Fruit fly (Drosophila melanogaster) whole organism, pupa: Measurements from ENCODE around the gene Mkp.

Source experiments
- CG10348 ChIP-seq: fragments of 200-800 bp; sonication (Bioruptor generic); IDR thresholded peaks from 2 replicates; pipeline ENCODE4 v1.3.6; 2022; ENCODE audit warnings: missing biosample characterization, missing genetic modification characterization
- CG12605 ChIP-seq: fragments of 200-800 bp; sonication (Bioruptor generic); IDR thresholded peaks from 2 replicates; pipeline ENCODE4 v1.3.6; 2022; ENCODE audit warnings: missing biosample characterization, missing genetic modification characterization
- CG13204 ChIP-seq: fragments of 200-800 bp; sonication (Bioruptor generic); optimal IDR thresholded peaks from 2 replicates; lab custom pipeline; 2018; ENCODE audit warnings: missing biosample characterization, mild to moderate bottlenecking, missing genetic modification characterization, moderate library complexity
- CG14655 ChIP-seq: fragments of 200-800 bp; sonication (Bioruptor generic); optimal IDR thresholded peaks from 3 replicates; lab custom pipeline; 2017; ENCODE audit warnings: mild to moderate bottlenecking, missing biosample characterization, missing genetic modification reagents, missing genetic modification characterization
- CG15710 ChIP-seq: fragments of 200-800 bp; sonication (Bioruptor generic); optimal IDR thresholded peaks from 2 replicates; lab custom pipeline; 2018; ENCODE audit warnings: missing biosample characterization, mild to moderate bottlenecking, missing genetic modification characterization, moderate library complexity
- CG17806 ChIP-seq: fragments of 200-800 bp; sonication (Bioruptor generic); optimal IDR thresholded peaks from 2 replicates; lab custom pipeline; 2018; ENCODE audit warnings: missing biosample characterization, mild to moderate bottlenecking, missing genetic modification characterization, moderate library complexity
- CG32121 ChIP-seq: fragments of 200-800 bp; sonication (Bioruptor generic); IDR thresholded peaks from 2 replicates; pipeline ENCODE4 v1.3.6; 2022; ENCODE audit warnings: missing biosample characterization, missing genetic modification characterization
- CG34367 ChIP-seq: fragments of 200-800 bp; sonication (Bioruptor generic); optimal IDR thresholded peaks from 2 replicates; lab custom pipeline; 2018; ENCODE audit warnings: missing biosample characterization, mild to moderate bottlenecking, missing genetic modification characterization
- CG4496 ChIP-seq: fragments of 200-800 bp; sonication (Bioruptor generic); IDR thresholded peaks from 3 replicates; pipeline ENCODE4 v1.3.6; 2022; ENCODE audit warnings: missing biosample characterization, missing genetic modification characterization
- CG8159 ChIP-seq: fragments of 200-800 bp; sonication (Bioruptor generic); optimal IDR thresholded peaks from 3 replicates; lab custom pipeline; 2018; ENCODE audit warnings: missing biosample characterization, mild to moderate bottlenecking, missing genetic modification characterization, moderate library complexity
- CG8301 ChIP-seq: fragments of 200-800 bp; sonication (Bioruptor generic); optimal IDR thresholded peaks from 2 replicates; lab custom pipeline; 2018; ENCODE audit warnings: missing biosample characterization, mild to moderate bottlenecking, missing genetic modification characterization
- CG9948 ChIP-seq: fragments of 200-800 bp; sonication (Bioruptor generic); optimal IDR thresholded peaks from 2 replicates; lab custom pipeline; 2018; ENCODE audit warnings: missing biosample characterization, mild to moderate bottlenecking, missing genetic modification characterization, moderate library complexity
- D1 ChIP-seq: fragments of 200-800 bp; sonication (Bioruptor generic); optimal IDR thresholded peaks from 2 replicates; lab custom pipeline; 2018; ENCODE audit warnings: missing biosample characterization, mild to moderate bottlenecking, missing genetic modification characterization, moderate library complexity
- EcR ChIP-seq: fragments of 200-800 bp; sonication (Bioruptor generic); optimal IDR thresholded peaks from 3 replicates; lab custom pipeline; 2019; ENCODE audit warnings: missing biosample characterization, missing genetic modification characterization, mild to moderate bottlenecking, moderate library complexity, missing genetic modification reagents
- Ets98B ChIP-seq: fragments of 200-800 bp; sonication (Bioruptor generic); IDR thresholded peaks from 2 replicates; pipeline ENCODE4 v1.3.6; 2022; ENCODE audit warnings: missing biosample characterization, missing genetic modification characterization
- Pif1A ChIP-seq: fragments of 200-800 bp; sonication (Bioruptor generic); optimal IDR thresholded peaks from 3 replicates; lab custom pipeline; 2016; ENCODE audit warnings: missing biosample characterization, missing genetic modification characterization
- Pif1B ChIP-seq: fragments of 200-800 bp; sonication (Bioruptor generic); optimal IDR thresholded peaks from 3 replicates; lab custom pipeline; 2016; ENCODE audit warnings: missing biosample characterization, missing genetic modification characterization
- Snoo ChIP-seq: fragments of 200-800 bp; sonication (Bioruptor generic); optimal IDR thresholded peaks from 3 replicates; lab custom pipeline; 2017; ENCODE audit warnings: missing biosample characterization, mild to moderate bottlenecking, missing genetic modification characterization, inconsistent platforms
- fd96Ca ChIP-seq: fragments of 200-800 bp; sonication (Bioruptor generic); IDR thresholded peaks from 3 replicates; pipeline ENCODE4 v1.3.6; 2022; ENCODE audit warnings: missing biosample characterization, missing genetic modification characterization
- gl ChIP-seq: fragments of 200-800 bp; sonication (Bioruptor generic); optimal IDR thresholded peaks from 2 replicates; lab custom pipeline; 2018; ENCODE audit warnings: missing biosample characterization, mild to moderate bottlenecking, missing genetic modification characterization
- rn ChIP-seq: fragments of 200-800 bp; sonication (Bioruptor generic); IDR thresholded peaks from 2 replicates; pipeline ENCODE4 v1.3.6; 2022; ENCODE audit warnings: missing biosample characterization, missing genetic modification characterization

Gene Mkp

dm6 chr3L:223019-223902, 38.9 kb upstream of the Mkp start, which contains the start of the genes pyx and CG33229:
TSS of gene pyx (minus strand) at chr3L:223069.
TSS of gene CG33229 (plus strand) at chr3L:223852.
- TF ChIP-seq Snoo (tag; lab: Kevin White, UChicago), result peak; percentile 67
- TF ChIP-seq CG15710, result peak; percentile 76
- TF ChIP-seq CG8301, result peak; percentile 78
- TF ChIP-seq gl (tag; lab: Kevin White, UChicago), result no peak
- peak; percentile 73 for TF ChIP-seq Ets98B (GFP tag; lab: Robert Waterston, UW)
- peak; percentile 66 for TF ChIP-seq Pif1A (GFP tag; lab: Kevin White, UChicago)
- TF ChIP-seq CG10348, result no peak; the same call in none of the 2 replicates
- no peak for TF ChIP-seq CG13204 (GFP tag; lab: Kevin White, UChicago)
- peak; percentile 85 for TF ChIP-seq fd96Ca (GFP tag; lab: Robert Waterston, UW)
- TF ChIP-seq CG14655, result peak; percentile 88
- TF ChIP-seq rn (GFP tag; lab: Robert Waterston, UW), result peak; percentile 36; the same call in 1 of the 2 replicates
- TF ChIP-seq CG17806 (tag; lab: Kevin White, UChicago), result peak; percentile 68
- TF ChIP-seq CG4496 (GFP tag; lab: Robert Waterston, UW), result peak; percentile 73; the same call in 2 of the 3 replicates
- peak; percentile 70 for TF ChIP-seq CG34367
- peak; percentile 74 for TF ChIP-seq CG9948
- peak; percentile 81 for TF ChIP-seq CG32121
- TF ChIP-seq CG12605 (GFP tag; lab: Robert Waterston, UW), result peak; percentile 57; the same call in 1 of the 2 replicates
- peak; percentile 81 for TF ChIP-seq CG8159 (tag; lab: Kevin White, UChicago)
- no peak for TF ChIP-seq EcR (GFP tag; lab: Kevin White, UChicago)
- TF ChIP-seq Pif1B (GFP tag; lab: Kevin White, UChicago), result no peak
- TF ChIP-seq D1 (tag; lab: Kevin White, UChicago), result no peak

- TF ChIP-seq rn (GFP tag; lab: Robert Waterston, UW) (no peak), EcR (GFP tag; lab: Kevin White, UChicago) (peak; percentile 50)
Observed at dm6 chr3L:217480-218118, 33.3 kb upstream of the Mkp start, which contains the start of gene CG13877. TSS of gene CG13877 (plus strand) at chr3L:218068.

dm6 chr3L:216325-216724, 32.0 kb upstream of the Mkp start, which contains the start of gene Kaz1-ORFB:
TSS of gene Kaz1-ORFB (plus strand) at chr3L:216625.
- TF ChIP-seq CG15710 (no peak), CG17806 (tag; lab: Kevin White, UChicago) (no peak), CG32121 (no peak), CG10348 (no peak), CG13204 (GFP tag; lab: Kevin White, UChicago) (no peak), D1 (tag; lab: Kevin White, UChicago) (no peak), Ets98B (GFP tag; lab: Robert Waterston, UW) (no peak), EcR (GFP tag; lab: Kevin White, UChicago) (no peak)

- TF ChIP-seq CG15710, result no peak
- no peak for TF ChIP-seq Pif1B (GFP tag; lab: Kevin White, UChicago)
- no peak for TF ChIP-seq Ets98B (GFP tag; lab: Robert Waterston, UW)
- no peak for TF ChIP-seq CG12605 (GFP tag; lab: Robert Waterston, UW)
- no peak for TF ChIP-seq Pif1A (GFP tag; lab: Kevin White, UChicago)
- TF ChIP-seq gl (tag; lab: Kevin White, UChicago), result no peak
- no peak for TF ChIP-seq CG9948
- no peak for TF ChIP-seq rn (GFP tag; lab: Robert Waterston, UW)
- no peak for TF ChIP-seq CG10348
- no peak for TF ChIP-seq CG4496 (GFP tag; lab: Robert Waterston, UW)
- no peak for TF ChIP-seq CG32121
- no peak for TF ChIP-seq CG14655
- TF ChIP-seq CG8159 (tag; lab: Kevin White, UChicago), result no peak
- TF ChIP-seq EcR (GFP tag; lab: Kevin White, UChicago), result no peak
- TF ChIP-seq CG13204 (GFP tag; lab: Kevin White, UChicago), result no peak
- no peak for TF ChIP-seq D1 (tag; lab: Kevin White, UChicago)
- no peak for TF ChIP-seq CG34367
- TF ChIP-seq, all 21 proteins: peak for 0
Observed at dm6 chr3L:212520-212919, 28.2 kb upstream of the Mkp start, which contains the start of the genes thoc7 and Dis3l2. TSS of gene thoc7 (minus strand) at chr3L:212687. TSS of gene Dis3l2 (plus strand) at chr3L:212709.

- TF ChIP-seq EcR (GFP tag; lab: Kevin White, UChicago), result peak; percentile 48
- TF ChIP-seq fd96Ca (GFP tag; lab: Robert Waterston, UW), result no peak
- TF ChIP-seq CG15710, result no peak
- 0 out of 3 replicates have a peak, but pooled peaks have one; percentile 36 for TF ChIP-seq CG4496 (GFP tag; lab: Robert Waterston, UW)
- TF ChIP-seq gl (tag; lab: Kevin White, UChicago), result no peak
Observed at dm6 chr3L:211200-211599, 26.9 kb upstream of the Mkp start, which contains the start of gene Prp4k. TSS of gene Prp4k (minus strand) at chr3L:211457.
